Fruit fly (Drosophila melanogaster): ENCODE measurements around the gene Sgs4.

Sgs4 gene

DNA sequence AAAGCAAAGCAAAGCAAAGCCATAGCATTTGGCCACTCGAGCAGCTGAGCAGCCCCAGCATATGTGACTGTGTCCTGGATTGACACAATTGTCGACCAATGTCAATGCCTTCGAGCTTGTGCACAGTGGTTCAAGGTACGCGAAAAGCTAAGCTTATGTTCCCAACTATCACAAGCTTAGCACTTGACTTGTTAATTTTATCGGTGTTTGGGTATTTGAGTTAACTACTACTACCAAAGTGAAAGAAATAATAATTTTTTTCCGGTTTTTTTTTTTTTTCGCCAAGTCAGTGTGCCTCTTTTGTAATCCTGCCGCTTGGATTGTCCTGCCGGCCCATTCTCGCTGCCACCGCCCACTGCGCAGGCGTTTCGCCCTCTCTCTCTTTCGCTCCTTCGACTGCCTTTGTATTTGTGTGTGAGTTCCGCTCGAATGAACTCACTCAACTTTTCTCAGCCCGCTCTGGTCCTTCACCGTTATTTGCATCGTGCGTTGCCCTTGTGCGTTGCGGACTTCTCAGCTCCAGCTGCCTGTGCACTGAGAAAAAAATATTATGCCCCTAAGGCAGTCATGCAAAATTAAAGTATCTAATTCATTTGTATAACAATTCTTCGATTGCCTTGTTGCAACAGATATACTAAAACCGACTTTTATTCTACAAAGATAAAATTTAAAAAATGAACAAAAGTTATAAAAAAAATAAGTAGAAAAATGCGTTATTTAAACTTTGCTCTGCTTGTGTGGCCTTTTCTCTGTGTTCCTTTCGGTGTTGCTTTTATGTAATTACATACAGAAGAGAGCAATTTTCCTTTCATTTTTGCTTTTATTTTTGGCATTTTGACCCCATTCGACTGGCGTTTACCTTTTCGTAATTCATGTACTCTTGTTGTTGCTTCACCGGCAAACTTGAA is 43.7 kb upstream of the Sgs4 start (continued):
- TF ChIP-seq CG14014 (GFP tag; IDR thresholded peaks at IDR 0.05) (peak; percentile 78), CG14667 (GFP tag; IDR thresholded peaks at IDR 0.05) (peak; percentile 47; the same call in 1 of the 2 replicates), CG18764 (GFP tag; optimal IDR thresholded peaks at IDR 0.05) (peak; percentile 17), CG3847 (GFP tag; IDR thresholded peaks at IDR 0.05) (peak; percentile 71), jing (GFP tag; optimal IDR thresholded peaks at IDR 0.05) (peak; percentile 24), CG12219 (GFP tag; optimal IDR thresholded peaks at IDR 0.05) (peak; percentile 62), Dek (tag; optimal IDR thresholded peaks at IDR 0.05) (peak; percentile 38), CG13296 (GFP tag; optimal IDR thresholded peaks at IDR 0.05) (peak; percentile 70), HLH3B (GFP tag; IDR thresholded peaks at IDR 0.05) (peak; percentile 73), ssp (GFP tag; IDR thresholded peaks at IDR 0.05) (no peak; the same call in none of the 2 replicates), CG11093 (GFP tag; IDR thresholded peaks at IDR 0.05) (peak; percentile 24; the same call in 1 of the 3 replicates), zen (tag; optimal IDR thresholded peaks at IDR 0.05) (no peak), nerfin-2 (GFP tag; IDR thresholded peaks at IDR 0.05; ENCODE audit: partially characterized antibody) (0 out of 2 replicates have a peak, but pooled peaks have one; percentile 32), MBD-R2 (GFP tag; IDR thresholded peaks at IDR 0.05) (peak; percentile 37; the same call in 1 of the 2 replicates), CG15601 (tag; optimal IDR thresholded peaks at IDR 0.05) (peak; percentile 5), CG33213 (GFP tag; optimal IDR thresholded peaks at IDR 0.05) (peak; percentile 28), Max (GFP tag; optimal IDR thresholded peaks at IDR 0.05) (peak; percentile 45), CG2678 (tag; optimal IDR thresholded peaks at IDR 0.05) (peak; percentile 77), CG10274 (GFP tag; optimal IDR thresholded peaks at IDR 0.05) (peak; percentile 18), Nf-YA (GFP tag; IDR thresholded peaks at IDR 0.05) (peak; percentile 54; the same call in 1 of the 2 replicates), Hr51 (GFP tag; optimal IDR thresholded peaks at IDR 0.05) (peak; percentile 52 to 66), Antp (GFP tag; optimal IDR thresholded peaks at IDR 0.05) (peak; percentile 81), CG13894 (tag; optimal IDR thresholded peaks at IDR 0.05) (peak; percentile 52), dysf (GFP tag; IDR thresholded peaks at IDR 0.05) (peak; percentile 84), az2 (GFP tag; optimal IDR thresholded peaks at IDR 0.05) (peak; percentile 54), Six4 (GFP tag; optimal IDR thresholded peaks at IDR 0.05) (peak; percentile 50), CG31441 (GFP tag; IDR thresholded peaks at IDR 0.05) (peak; percentile 57), CG8924 (tag; optimal IDR thresholded peaks at IDR 0.05) (peak; percentile 43), Adf1 (GFP tag; IDR thresholded peaks at IDR 0.05) (0 out of 2 replicates have a peak, but pooled peaks have one; percentile 21), CG1792 (GFP tag; optimal IDR thresholded peaks at IDR 0.05) (peak; percentile 45), B-H1 (GFP tag; IDR thresholded peaks at IDR 0.05) (peak; percentile 62), Mrtf (GFP tag; IDR thresholded peaks at IDR 0.05) (peak; percentile 63; the same call in 2 of the 3 replicates), scrt (GFP tag; optimal IDR thresholded peaks at IDR 0.05) (peak; percentile 62)

DNA sequence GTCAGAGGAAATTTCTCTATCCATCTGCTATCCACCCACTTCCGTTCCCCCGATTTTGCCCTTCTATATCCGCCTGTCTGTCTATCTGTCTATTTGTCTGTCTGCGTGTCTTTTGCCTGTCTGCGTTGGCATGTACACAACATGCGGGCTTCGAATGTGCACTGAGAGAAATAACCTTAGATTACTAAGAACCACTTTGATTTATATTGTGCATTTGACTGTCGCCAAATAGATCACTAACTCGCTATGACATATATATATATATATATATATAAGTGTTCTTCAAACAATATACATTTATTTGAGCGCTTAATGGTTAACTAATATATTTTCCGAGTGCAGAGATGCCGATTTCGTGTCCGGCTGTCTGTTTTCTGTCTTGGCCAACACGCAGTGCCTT is 16.2 kb upstream of the Sgs4 start:
- TF ChIP-seq Meics (GFP tag; optimal IDR thresholded peaks at IDR 0.05) (peak; percentile 28), Xrp1 (GFP tag; IDR thresholded peaks at IDR 0.05) (no peak), CG18599 (GFP tag; optimal IDR thresholded peaks at IDR 0.05) (peak; percentile 59), mirr (GFP tag; optimal IDR thresholded peaks at IDR 0.05) (no peak), CG3281 (GFP tag; optimal IDR thresholded peaks at IDR 0.05) (peak; percentile 26), CG2678 (tag; optimal IDR thresholded peaks at IDR 0.05) (peak; percentile 38), CG7839 (tag; optimal IDR thresholded peaks at IDR 0.05) (peak; percentile 9), wdn (GFP tag; IDR thresholded peaks at IDR 0.05) (no peak), Ada2b (GFP tag; IDR thresholded peaks at IDR 0.05) (no peak), lab (GFP tag; optimal IDR thresholded peaks at IDR 0.05) (peak; percentile 64), Hsf (GFP tag; optimal IDR thresholded peaks at IDR 0.05) (no peak), dmrt99B (tag; optimal IDR thresholded peaks at IDR 0.05) (peak; percentile 8), grau (tag; optimal IDR thresholded peaks at IDR 0.05) (peak; percentile 3), Fer1 (GFP tag; optimal IDR thresholded peaks at IDR 0.05) (peak; percentile 32), CG11504 (tag; optimal IDR thresholded peaks at IDR 0.05) (peak; percentile 20), CG17802 (tag; optimal IDR thresholded peaks at IDR 0.05) (no peak), CG3995 (GFP tag; optimal IDR thresholded peaks at IDR 0.05) (no peak)

All from whole organism, embryonic.